Fruit fly (Drosophila melanogaster): ENCODE data around the gene Rpt4.

dm6 chrX:6332988-6333719 is 42.1 kb upstream of the Rpt4 start:
- TF ChIP-seq fkh (GFP tag; optimal IDR thresholded peaks at IDR 0.05): no peak
- TF ChIP-seq CG6854 (GFP tag; optimal IDR thresholded peaks at IDR 0.05): no peak
- TF ChIP-seq CG7368 (GFP tag; optimal IDR thresholded peaks at IDR 0.05): no peak
- no peak for TF ChIP-seq Blimp-1 (GFP tag; optimal IDR thresholded peaks at IDR 0.05)
- 0 out of 3 replicates have a peak, but pooled peaks have one; percentile 17 for TF ChIP-seq CG8119 (GFP tag; IDR thresholded peaks at IDR 0.05)
- peak; percentile 26 for TF ChIP-seq lz (GFP tag; optimal IDR thresholded peaks at IDR 0.05)
- peak; percentile 26 for TF ChIP-seq fd59A (GFP tag; optimal IDR thresholded peaks at IDR 0.05)
- peak; percentile 41 for TF ChIP-seq Lpt (GFP tag; optimal IDR thresholded peaks at IDR 0.05)

Data from whole organism, prepupa.